Worm (Caenorhabditis elegans) whole organism, late embryonic: ENCODE data around the gene sri-78.

Source experiments
- ahr-1 ChIP-seq: sonication (generic microtip); optimal IDR thresholded peaks from 2 replicates; lab custom pipeline; 2016; ENCODE audit warnings: missing genetic modification characterization, missing compliant biosample characterization
- ama-1 ChIP-seq: fragments of 150-350 bp; optimal IDR thresholded peaks from 2 replicates; lab custom pipeline; 2014
- ceh-14 ChIP-seq: sonication (generic microtip); optimal IDR thresholded peaks from 2 replicates; lab custom pipeline; 2016; ENCODE audit warnings: missing genotype, missing genetic modification characterization, missing compliant biosample characterization
- ceh-18 ChIP-seq: sonication (generic microtip); optimal IDR thresholded peaks from 2 replicates; lab custom pipeline; 2016; ENCODE audit warnings: missing genetic modification characterization, missing compliant biosample characterization
- ceh-19 ChIP-seq: fragments of 200-800 bp; sonication (Bioruptor generic); optimal IDR thresholded peaks from 2 replicates; lab custom pipeline; 2018; ENCODE audit warnings: mild to moderate bottlenecking, missing genetic modification characterization, missing compliant biosample characterization
- ceh-22 ChIP-seq: sonication (generic microtip); optimal IDR thresholded peaks from 2 replicates; lab custom pipeline; 2017; ENCODE audit warnings: missing biosample characterization, missing genetic modification characterization
- ceh-24 ChIP-seq: sonication (generic microtip); optimal IDR thresholded peaks from 2 replicates; lab custom pipeline; 2016; ENCODE audit warnings: mild to moderate bottlenecking, missing genetic modification characterization, missing compliant biosample characterization
- ceh-6 ChIP-seq: fragments of 200-800 bp; sonication (Bioruptor generic); optimal IDR thresholded peaks from 2 replicates; lab custom pipeline; 2018; ENCODE audit warnings: mild to moderate bottlenecking, missing genetic modification characterization, missing compliant biosample characterization
- che-1 ChIP-seq: sonication (generic microtip); optimal IDR thresholded peaks from 2 replicates; lab custom pipeline; 2016; ENCODE audit warnings: mild to moderate bottlenecking, missing genetic modification characterization, missing compliant biosample characterization
- dmd-4 ChIP-seq: sonication (generic microtip); optimal IDR thresholded peaks from 2 replicates; lab custom pipeline; 2016; ENCODE audit warnings: borderline replicate concordance, missing genetic modification characterization, missing compliant biosample characterization
- dve-1 ChIP-seq: sonication (generic microtip); optimal IDR thresholded peaks from 2 replicates; lab custom pipeline; 2017; ENCODE audit warnings: antibody characterized with exemption, mild to moderate bottlenecking, missing genetic modification characterization, missing compliant biosample characterization
- elt-2 ChIP-seq: sonication (generic microtip); optimal IDR thresholded peaks from 2 replicates; lab custom pipeline; 2016; ENCODE audit warnings: missing genetic modification reagents, missing genetic modification characterization, missing compliant biosample characterization
- eyg-1 ChIP-seq: sonication (generic microtip); optimal IDR thresholded peaks from 2 replicates; lab custom pipeline; 2016; ENCODE audit warnings: missing genotype, missing genetic modification characterization, missing compliant biosample characterization
- fax-1 ChIP-seq: sonication (generic microtip); optimal IDR thresholded peaks from 2 replicates; lab custom pipeline; 2016; ENCODE audit warnings: missing genotype, missing genetic modification characterization, missing compliant biosample characterization
- fkh-10 ChIP-seq: fragments of 150-350 bp; optimal IDR thresholded peaks from 2 replicates; lab custom pipeline; 2014; ENCODE audit warnings: missing biosample characterization, missing genetic modification reagents, missing genetic modification characterization
- hlh-13 ChIP-seq: fragments of 200-800 bp; sonication (Bioruptor generic); optimal IDR thresholded peaks from 2 replicates; lab custom pipeline; 2018; ENCODE audit warnings: mild to moderate bottlenecking, missing genetic modification characterization, missing compliant biosample characterization
- hlh-15 ChIP-seq: sonication (generic microtip); optimal IDR thresholded peaks from 2 replicates; lab custom pipeline; 2016; ENCODE audit warnings: missing genetic modification characterization, missing compliant biosample characterization
- lim-6 ChIP-seq: sonication (generic microtip); optimal IDR thresholded peaks from 2 replicates; lab custom pipeline; 2016; ENCODE audit warnings: missing genetic modification characterization, missing compliant biosample characterization
- lin-11 ChIP-seq: fragments of 200-800 bp; sonication (Bioruptor generic); optimal IDR thresholded peaks from 2 replicates; lab custom pipeline; 2018; ENCODE audit warnings: mild to moderate bottlenecking, missing genetic modification characterization, missing compliant biosample characterization
- mec-3 ChIP-seq: sonication (generic microtip); optimal IDR thresholded peaks from 2 replicates; lab custom pipeline; 2016; ENCODE audit warnings: borderline replicate concordance, missing genetic modification characterization, missing compliant biosample characterization
- nfya-1 ChIP-seq: sonication (generic microtip); optimal IDR thresholded peaks from 2 replicates; lab custom pipeline; 2017; ENCODE audit warnings: missing genetic modification characterization, mild to moderate bottlenecking, missing compliant biosample characterization, antibody characterized with exemption, moderate library complexity
- nhr-11 ChIP-seq: fragments of 150-350 bp; optimal IDR thresholded peaks from 2 replicates; lab custom pipeline; 2014; ENCODE audit warnings: missing biosample characterization, missing genetic modification characterization
- npax-4 ChIP-seq: sonication (generic microtip); optimal IDR thresholded peaks from 2 replicates; lab custom pipeline; 2016; ENCODE audit warnings: missing genetic modification characterization, missing compliant biosample characterization
- odd-2 ChIP-seq: sonication (generic microtip); optimal IDR thresholded peaks from 2 replicates; lab custom pipeline; 2017; ENCODE audit warnings: antibody characterized with exemption, mild to moderate bottlenecking, missing genetic modification characterization, missing compliant biosample characterization
- pag-3 ChIP-seq: sonication (generic microtip); optimal IDR thresholded peaks from 2 replicates; lab custom pipeline; 2016; ENCODE audit warnings: missing compliant biosample characterization, missing genetic modification characterization, borderline replicate concordance
- pax-1 ChIP-seq: fragments of 150-350 bp; optimal IDR thresholded peaks from 2 replicates; lab custom pipeline; 2014; ENCODE audit warnings: missing biosample characterization, missing genetic modification characterization
- pha-4 ChIP-seq: fragments of 150-350 bp; optimal IDR thresholded peaks from 2 replicates; lab custom pipeline; 2018; ENCODE audit warnings: missing biosample characterization, missing genetic modification reagents, missing genetic modification characterization
- pqm-1 ChIP-seq: sonication (generic microtip); optimal IDR thresholded peaks from 2 replicates; lab custom pipeline; 2016; ENCODE audit warnings: missing genetic modification characterization, missing compliant biosample characterization
- pros-1 ChIP-seq: fragments of 150-350 bp; optimal IDR thresholded peaks from 2 replicates; lab custom pipeline; 2014; ENCODE audit warnings: missing biosample characterization, missing genetic modification reagents, missing genetic modification characterization
- syd-9 ChIP-seq: sonication (generic microtip); optimal IDR thresholded peaks from 2 replicates; lab custom pipeline; 2016; ENCODE audit warnings: mild to moderate bottlenecking, missing genetic modification characterization, moderate library complexity, missing compliant biosample characterization
- ttx-3 ChIP-seq: sonication (generic microtip); optimal IDR thresholded peaks from 2 replicates; lab custom pipeline; 2016; ENCODE audit warnings: missing genetic modification reagents, missing genetic modification characterization, missing compliant biosample characterization
- unc-3 ChIP-seq, 2 experiments: fragments of 200-800 bp in 1 of 2; sonication (Bioruptor generic) in 1 of 2; sonication (generic microtip) in 1 of 2; conservative IDR thresholded peaks in 1 of 2; optimal IDR thresholded peaks in 1 of 2; 2 replicates each; pipeline versions ENCODE4 v1.3.6 to Lab custom; 2016 to 2022; ENCODE audit warnings: missing compliant biosample characterization in 2 of 2, missing genetic modification characterization in 2 of 2, missing genetic modification reagents in 1 of 2
- unc-86 ChIP-seq: sonication (generic microtip); optimal IDR thresholded peaks from 2 replicates; lab custom pipeline; 2016; ENCODE audit warnings: missing genetic modification characterization, missing compliant biosample characterization
- zip-5 ChIP-seq: sonication (generic microtip); optimal IDR thresholded peaks from 2 replicates; lab custom pipeline; 2016; ENCODE audit warnings: missing genetic modification characterization, missing compliant biosample characterization
- ztf-16 ChIP-seq: sonication (generic microtip); optimal IDR thresholded peaks from 2 replicates; lab custom pipeline; 2017; ENCODE audit warnings: missing genetic modification characterization, missing compliant biosample characterization

sri-78 gene

ce11 chrII:3148404-3148803 is 36.6 kb upstream of the sri-78 start (continued):
- TF ChIP-seq hlh-13 = no peak

ce11 chrII:3149521-3150190 is 35.3 kb upstream of the sri-78 start, which contains the start of the genes T10D4.11 and T10D4.1:
Gene T10D4.11 (minus strand): TSS chrII:3149621.
Gene T10D4.1 (plus strand): TSS chrII:3150140.
- no peak for TF ChIP-seq elt-2
- no peak for TF ChIP-seq mec-3

- no peak for TF ChIP-seq pqm-1 (tag; lab: Kevin White, UChicago)
- TF ChIP-seq unc-86 (tag; lab: Kevin White, UChicago) = no peak
- TF ChIP-seq che-1 (tag; lab: Kevin White, UChicago) = no peak
- TF ChIP-seq unc-3 (GFP tag; conservative IDR thresholded peaks at IDR 0.05; lab: Robert Waterston, UW) = no peak
- no peak for TF ChIP-seq unc-3 (tag; optimal IDR thresholded peaks at IDR 0.05; lab: Kevin White, UChicago)
- no peak for TF ChIP-seq lim-6 (tag; lab: Kevin White, UChicago)
- no peak for TF ChIP-seq nhr-11 (tag; lab: Kevin White, UChicago)
- TF ChIP-seq ttx-3 (tag; lab: Kevin White, UChicago) = no peak
- TF ChIP-seq npax-4 (tag; lab: Kevin White, UChicago) = no peak
- no peak for TF ChIP-seq nfya-1 (tag; lab: Kevin White, UChicago)
- TF ChIP-seq lin-11 = no peak
- TF ChIP-seq fax-1 (tag; lab: Kevin White, UChicago) = no peak
- no peak for TF ChIP-seq syd-9 (tag; lab: Kevin White, UChicago)
- TF ChIP-seq, all 69 proteins: peak for 0
Observed at ce11 chrII:3151615-3152014, 33.3 kb upstream of the sri-78 start, which contains the start of the genes T10D4.14 and T10D4.19. Gene T10D4.14 (minus strand): TSS chrII:3151715. Gene T10D4.19 (plus strand): TSS chrII:3151918.

ce11 chrII:3154383-3154782 is 30.6 kb upstream of the sri-78 start, which contains the start of gene sri-32:
Gene sri-32 (minus strand): TSS chrII:3154483.
- no peak for TF ChIP-seq ceh-19 (GFP tag; lab: Kevin White, UChicago)
- no peak for TF ChIP-seq odd-2 (tag; lab: Kevin White, UChicago)
- TF ChIP-seq ceh-18 (tag; lab: Kevin White, UChicago) = no peak
- no peak for TF ChIP-seq pax-1
- no peak for TF ChIP-seq lin-11
- no peak for TF ChIP-seq ztf-16
- no peak for TF ChIP-seq ceh-22 (tag; lab: Kevin White, UChicago)
- TF ChIP-seq mec-3 = no peak
- no peak for TF ChIP-seq pha-4 (tag; lab: Kevin White, UChicago)
- no peak for TF ChIP-seq ceh-14
- TF ChIP-seq ahr-1 = no peak

ce11 chrII:3156749-3157148 is 28.2 kb upstream of the sri-78 start, which contains the start of gene sri-33:
Gene sri-33 (minus strand): TSS chrII:3156849.
- TF ChIP-seq nhr-11 (tag; lab: Kevin White, UChicago) = no peak
- no peak for TF ChIP-seq ama-1 (lab: Kevin White, UChicago)
- TF ChIP-seq pros-1 (tag; lab: Kevin White, UChicago) = no peak
- no peak for TF ChIP-seq fkh-10
- TF ChIP-seq ceh-24 (tag; lab: Kevin White, UChicago) = no peak
- TF ChIP-seq che-1 (tag; lab: Kevin White, UChicago) = no peak
- TF ChIP-seq elt-2 = no peak
- TF ChIP-seq npax-4 (tag; lab: Kevin White, UChicago) = no peak
- no peak for TF ChIP-seq hlh-15 (tag; lab: Kevin White, UChicago)
- no peak for TF ChIP-seq ceh-6 (GFP tag; lab: Kevin White, UChicago)
- TF ChIP-seq syd-9 (tag; lab: Kevin White, UChicago) = no peak
- TF ChIP-seq zip-5 (tag; lab: Kevin White, UChicago) = no peak
- TF ChIP-seq, all 69 proteins: peak for 0

- no peak for TF ChIP-seq dve-1 (tag; lab: Kevin White, UChicago)
- no peak for TF ChIP-seq unc-3 (GFP tag; conservative IDR thresholded peaks at IDR 0.05; lab: Robert Waterston, UW)
- TF ChIP-seq unc-3 (tag; optimal IDR thresholded peaks at IDR 0.05; lab: Kevin White, UChicago) = no peak
- no peak for TF ChIP-seq npax-4 (tag; lab: Kevin White, UChicago)
- TF ChIP-seq elt-2 = no peak
- TF ChIP-seq mec-3 = no peak
- no peak for TF ChIP-seq ttx-3 (tag; lab: Kevin White, UChicago)
- TF ChIP-seq eyg-1 (tag; lab: Kevin White, UChicago) = no peak
- no peak for TF ChIP-seq dmd-4 (tag; lab: Kevin White, UChicago)
- no peak for TF ChIP-seq pag-3
- no peak for TF ChIP-seq hlh-13
Observed at ce11 chrII:3158985-3159384, 26.0 kb upstream of the sri-78 start, which contains the start of gene sri-34. Gene sri-34 (minus strand): TSS chrII:3159085.
